Fruit fly (Drosophila melanogaster) whole organism, embryonic: Measurements from ENCODE around the gene RhoGAP5A.

Experiments
- Aef1 ChIP-seq: fragments of 200-800 bp; sonication (Bioruptor generic); IDR thresholded peaks from 3 replicates; pipeline ENCODE4 v1.3.6; 2022; ENCODE audit warnings: missing biosample characterization, missing genetic modification characterization
- CG13296 ChIP-seq: fragments of 200-800 bp; sonication (Bioruptor generic); optimal IDR thresholded peaks from 3 replicates; lab custom pipeline; 2018; ENCODE audit warnings: missing biosample characterization, mild to moderate bottlenecking, missing genetic modification characterization
- CG14860 ChIP-seq: fragments of 200-800 bp; sonication (Bioruptor generic); IDR thresholded peaks from 3 replicates; pipeline ENCODE4 v1.3.6; 2022; ENCODE audit warnings: missing biosample characterization, missing genetic modification characterization; ENCODE audit not compliant: partially characterized antibody
- CG15601 ChIP-seq: fragments of 200-800 bp; sonication (Bioruptor generic); optimal IDR thresholded peaks from 3 replicates; lab custom pipeline; 2019; ENCODE audit warnings: missing biosample characterization, mild to moderate bottlenecking, missing genetic modification characterization, moderate library complexity
- CG1602 ChIP-seq: fragments of 200-800 bp; sonication (Bioruptor generic); optimal IDR thresholded peaks from 3 replicates; lab custom pipeline; 2016; ENCODE audit warnings: missing biosample characterization, missing genetic modification characterization
- CG1603 ChIP-seq: fragments of 200-800 bp; sonication (Bioruptor generic); optimal IDR thresholded peaks from 2 replicates; lab custom pipeline; 2019; ENCODE audit warnings: missing biosample characterization, mild to moderate bottlenecking, missing genetic modification characterization, moderate library complexity
- CG17328 ChIP-seq: fragments of 200-800 bp; sonication (Bioruptor generic); IDR thresholded peaks from 2 replicates; pipeline ENCODE4 v1.3.6; 2022; ENCODE audit warnings: missing biosample characterization, missing genetic modification characterization
- CG17612 ChIP-seq: fragments of 200-800 bp; sonication (Bioruptor generic); IDR thresholded peaks from 2 replicates; pipeline ENCODE4 v1.3.6; 2022; ENCODE audit warnings: missing biosample characterization, missing genetic modification characterization
- CG2199 ChIP-seq: fragments of 200-800 bp; sonication (Bioruptor generic); IDR thresholded peaks from 3 replicates; pipeline ENCODE4 v1.3.6; 2022; ENCODE audit warnings: missing biosample characterization, missing genetic modification characterization
- CG3838 ChIP-seq: fragments of 200-800 bp; sonication (Bioruptor generic); optimal IDR thresholded peaks from 3 replicates; lab custom pipeline; 2016; ENCODE audit warnings: missing biosample characterization, missing genetic modification characterization
- CG4404 ChIP-seq: fragments of 200-800 bp; sonication (Bioruptor generic); IDR thresholded peaks from 2 replicates; pipeline ENCODE4 v1.3.6; 2022; ENCODE audit warnings: missing biosample characterization, missing genetic modification characterization
- CG6254 ChIP-seq: fragments of 200-800 bp; sonication (Bioruptor generic); optimal IDR thresholded peaks from 3 replicates; lab custom pipeline; 2017; ENCODE audit warnings: mild to moderate bottlenecking, missing biosample characterization, missing genetic modification reagents, missing genetic modification characterization
- CG7271 ChIP-seq: fragments of 200-800 bp; sonication (Bioruptor generic); optimal IDR thresholded peaks from 2 replicates; lab custom pipeline; 2018; ENCODE audit warnings: missing biosample characterization, mild to moderate bottlenecking, missing genetic modification characterization, moderate library complexity
- CG7786 ChIP-seq: fragments of 200-800 bp; sonication (Bioruptor generic); optimal IDR thresholded peaks from 2 replicates; lab custom pipeline; 2016; ENCODE audit warnings: missing biosample characterization, missing genetic modification characterization
- CG8765 ChIP-seq: fragments of 200-800 bp; sonication (Bioruptor generic); IDR thresholded peaks from 2 replicates; pipeline ENCODE4 v1.3.6; 2022; ENCODE audit warnings: missing biosample characterization, missing genetic modification characterization
- CG9727 ChIP-seq: fragments of 200-800 bp; sonication (Bioruptor generic); optimal IDR thresholded peaks from 3 replicates; lab custom pipeline; 2017; ENCODE audit warnings: missing biosample characterization, mild to moderate bottlenecking, missing genetic modification characterization
- D ChIP-seq, 2 experiments: fragments of 200-800 bp in 1 of 2; fragments of >200 bp in 1 of 2; sonication (Bioruptor generic) in 1 of 2; optimal IDR thresholded peaks; 2 replicates in 1 of 2; 3 replicates in 1 of 2; lab custom pipeline; 2017; ENCODE audit warnings: mild to moderate bottlenecking in 1 of 2, missing biosample characterization in 1 of 2, missing genetic modification characterization in 1 of 2, missing genetic modification reagents in 1 of 2
- Eip74EF ChIP-seq, 2 experiments: fragments of 200-800 bp in 1 of 2; fragments of >200 bp in 1 of 2; sonication (Bioruptor generic) in 1 of 2; optimal IDR thresholded peaks; 2 replicates each; lab custom pipeline; 2017 to 2019; ENCODE audit warnings: missing biosample characterization in 2 of 2, missing genetic modification characterization in 2 of 2, mild to moderate bottlenecking in 1 of 2, moderate library complexity in 1 of 2
- Fer2 ChIP-seq: fragments of 200-800 bp; sonication (Bioruptor generic); optimal IDR thresholded peaks from 2 replicates; lab custom pipeline; 2018; ENCODE audit warnings: missing biosample characterization, mild to moderate bottlenecking, missing genetic modification characterization, moderate library complexity
- HLH54F ChIP-seq: fragments of 200-800 bp; sonication (Bioruptor generic); optimal IDR thresholded peaks from 3 replicates; lab custom pipeline; 2016; ENCODE audit warnings: missing biosample characterization, missing genetic modification characterization
- MESR4 ChIP-seq: fragments of 200-800 bp; sonication (Bioruptor generic); optimal IDR thresholded peaks from 2 replicates; lab custom pipeline; 2018; ENCODE audit warnings: missing biosample characterization, mild to moderate bottlenecking, missing genetic modification characterization, moderate library complexity
- MTF-1 ChIP-seq: fragments of 200-800 bp; sonication (Bioruptor generic); optimal IDR thresholded peaks from 2 replicates; lab custom pipeline; 2018; ENCODE audit warnings: missing biosample characterization, mild to moderate bottlenecking, missing genetic modification characterization, borderline replicate concordance
- Max ChIP-seq: fragments of 200-800 bp; sonication (Bioruptor generic); optimal IDR thresholded peaks from 2 replicates; lab custom pipeline; 2016; ENCODE audit warnings: missing biosample characterization, mild to moderate bottlenecking, missing genetic modification characterization
- Neu2 ChIP-seq: fragments of 200-800 bp; sonication (Bioruptor generic); optimal IDR thresholded peaks from 3 replicates; lab custom pipeline; 2016; ENCODE audit warnings: missing biosample characterization, missing genetic modification characterization, borderline replicate concordance
- Six4 ChIP-seq: fragments of 200-800 bp; sonication (Bioruptor generic); optimal IDR thresholded peaks from 2 replicates; lab custom pipeline; 2016; ENCODE audit warnings: missing biosample characterization, missing genetic modification characterization
- Sox102F ChIP-seq: fragments of 200-800 bp; sonication (Bioruptor generic); optimal IDR thresholded peaks from 2 replicates; lab custom pipeline; 2018; ENCODE audit warnings: missing biosample characterization, mild to moderate bottlenecking, missing genetic modification characterization, moderate library complexity
- YL-1 ChIP-seq: fragments of 200-800 bp; sonication (Bioruptor generic); optimal IDR thresholded peaks from 3 replicates; lab custom pipeline; 2017; ENCODE audit warnings: missing biosample characterization, mild to moderate bottlenecking, missing genetic modification characterization
- br ChIP-seq: fragments of >200 bp; optimal IDR thresholded peaks from 2 replicates; lab custom pipeline; 2017
- chif ChIP-seq, 2 experiments: fragments of 200-800 bp; sonication (Bioruptor generic); optimal IDR thresholded peaks; 3 replicates each; lab custom pipeline; 2016; ENCODE audit warnings: missing biosample characterization in 2 of 2, missing genetic modification characterization in 2 of 2
- crol ChIP-seq: fragments of 200-800 bp; sonication (Bioruptor generic); IDR thresholded peaks from 2 replicates; pipeline ENCODE4 v1.3.6; 2022; ENCODE audit warnings: missing biosample characterization, missing genetic modification characterization
- crp ChIP-seq, 2 experiments: fragments of 200-800 bp; sonication (Bioruptor generic); optimal IDR thresholded peaks; 2 replicates in 1 of 2; 3 replicates in 1 of 2; lab custom pipeline; 2017; ENCODE audit warnings: missing biosample characterization in 2 of 2, missing genetic modification characterization in 2 of 2, mild to moderate bottlenecking in 1 of 2, moderate library complexity in 1 of 2
- dysf ChIP-seq: fragments of 200-800 bp; sonication (Bioruptor generic); IDR thresholded peaks from 3 replicates; pipeline ENCODE4 v1.3.6; 2022; ENCODE audit warnings: missing biosample characterization, missing genetic modification characterization
- esg ChIP-seq: fragments of 200-800 bp; sonication (Bioruptor generic); conservative IDR thresholded peaks from 2 replicates; pipeline ENCODE4 v1.3.6; 2022; ENCODE audit warnings: missing biosample characterization, missing genetic modification characterization
- fd102C ChIP-seq: fragments of 200-800 bp; sonication (Bioruptor generic); optimal IDR thresholded peaks from 2 replicates; lab custom pipeline; 2018; ENCODE audit warnings: missing biosample characterization, mild to moderate bottlenecking, missing genetic modification characterization, moderate library complexity
- fd64A ChIP-seq: fragments of 200-800 bp; sonication (Bioruptor generic); optimal IDR thresholded peaks from 3 replicates; lab custom pipeline; 2018; ENCODE audit warnings: missing biosample characterization, mild to moderate bottlenecking, missing genetic modification characterization
- gem ChIP-seq: fragments of 200-800 bp; sonication (Bioruptor generic); optimal IDR thresholded peaks from 2 replicates; lab custom pipeline; 2019; ENCODE audit warnings: missing biosample characterization, mild to moderate bottlenecking, missing genetic modification characterization, moderate library complexity
- inv ChIP-seq: fragments of 200-800 bp; sonication (Bioruptor generic); IDR thresholded peaks from 2 replicates; pipeline ENCODE4 v1.3.6; 2022; ENCODE audit warnings: missing biosample characterization, missing genetic modification characterization; ENCODE audit not compliant: partially characterized antibody
- luna ChIP-seq: fragments of 200-800 bp; sonication (Bioruptor generic); optimal IDR thresholded peaks from 2 replicates; lab custom pipeline; 2016; ENCODE audit warnings: missing biosample characterization, missing genetic modification characterization
- p53 ChIP-seq: fragments of 200-800 bp; sonication (Bioruptor generic); optimal IDR thresholded peaks from 2 replicates; lab custom pipeline; 2016; ENCODE audit warnings: missing biosample characterization, missing genetic modification characterization
- row ChIP-seq: fragments of 200-800 bp; sonication (Bioruptor generic); IDR thresholded peaks from 3 replicates; pipeline ENCODE4 v1.3.6; 2022; ENCODE audit warnings: missing biosample characterization, missing genetic modification characterization
- slp2 ChIP-seq: fragments of 200-800 bp; sonication (Bioruptor generic); optimal IDR thresholded peaks from 2 replicates; lab custom pipeline; 2016; ENCODE audit warnings: missing biosample characterization, missing genetic modification characterization
- so ChIP-seq: fragments of 200-800 bp; sonication (Bioruptor generic); IDR thresholded peaks from 3 replicates; pipeline ENCODE4 v1.3.6; 2022; ENCODE audit warnings: missing biosample characterization, missing genetic modification characterization
- ssp ChIP-seq: fragments of 200-800 bp; sonication (Bioruptor generic); IDR thresholded peaks from 2 replicates; pipeline ENCODE4 v1.3.6; 2022; ENCODE audit warnings: missing biosample characterization, missing genetic modification characterization
- trem ChIP-seq: fragments of 200-800 bp; optimal IDR thresholded peaks from 3 replicates; lab custom pipeline; 2019; ENCODE audit warnings: missing biosample characterization, mild to moderate bottlenecking, missing genetic modification characterization, moderate library complexity
- tup ChIP-seq: fragments of 200-800 bp; sonication (Bioruptor generic); optimal IDR thresholded peaks from 2 replicates; lab custom pipeline; 2016; ENCODE audit warnings: missing biosample characterization, mild to moderate bottlenecking, missing genetic modification characterization, moderate library complexity
- usp ChIP-seq: fragments of >200 bp; optimal IDR thresholded peaks from 2 replicates; lab custom pipeline; 2017; ENCODE audit warnings: missing biosample characterization, missing genetic modification characterization
- zen ChIP-seq: fragments of 200-800 bp; sonication (Bioruptor generic); optimal IDR thresholded peaks from 3 replicates; lab custom pipeline; 2018; ENCODE audit warnings: missing biosample characterization, mild to moderate bottlenecking, missing genetic modification characterization, moderate library complexity
- zfh2 ChIP-seq: fragments of 200-800 bp; sonication (Bioruptor generic); optimal IDR thresholded peaks from 2 replicates; lab custom pipeline; 2016; ENCODE audit warnings: missing biosample characterization, missing genetic modification characterization

Gene RhoGAP5A

dm6 chrX:5621893-5622803 lies 3.5 kb upstream of the RhoGAP5A start, which contains the start of the genes Mlc-c and Pop1 (continued):
- TF ChIP-seq YL-1 (GFP tag; lab: Kevin White, UChicago) (peak; percentile 73), Fer2 (tag; lab: Kevin White, UChicago) (no peak), esg (no peak), crp (GFP tag; optimal IDR thresholded peaks at IDR 0.05; lab: Kevin White, UChicago) (no peak), chif (GFP tag; optimal IDR thresholded peaks at IDR 0.05; lab: Kevin White, UChicago) (no peak), CG15601 (peak; percentile 20), CG2199 (no peak), fd64A (GFP tag; lab: Kevin White, UChicago) (no peak), CG17612 (GFP tag; lab: Robert Waterston, UW) (no peak), CG7271 (tag; lab: Kevin White, UChicago) (no peak), CG9727 (no peak), CG8765 (GFP tag; lab: Robert Waterston, UW) (no peak), CG13296 (no peak), crol (GFP tag; lab: Robert Waterston, UW) (peak; percentile 67; the same call in 1 of the 2 replicates), Neu2 (no peak), Six4 (GFP tag; lab: Kevin White, UChicago) (no peak), fd102C (GFP tag; lab: Kevin White, UChicago) (no peak), br (no peak), MESR4 (GFP tag; lab: Kevin White, UChicago) (peak; percentile 56), dysf (no peak), zen (tag; lab: Kevin White, UChicago) (no peak), Eip74EF (GFP tag; optimal IDR thresholded peaks at IDR 0.05; lab: Kevin White, UChicago) (no peak), tup (no peak), zfh2 (GFP tag; lab: Kevin White, UChicago) (no peak), slp2 (GFP tag; lab: Kevin White, UChicago) (no peak), usp (GFP tag; lab: Kevin White, UChicago) (no peak), CG1603 (tag; lab: Kevin White, UChicago) (no peak), HLH54F (GFP tag; lab: Kevin White, UChicago) (no peak), CG6254 (GFP tag; lab: Kevin White, UChicago) (no peak), luna (no peak), trem (tag; lab: Kevin White, UChicago) (peak; percentile 50), so (GFP tag; lab: Robert Waterston, UW) (no peak), CG1602 (GFP tag; lab: Kevin White, UChicago) (no peak), ssp (GFP tag; lab: Robert Waterston, UW) (no peak), CG17328 (GFP tag; lab: Robert Waterston, UW) (no peak), gem (tag; lab: Kevin White, UChicago) (no peak), inv (GFP tag; lab: Robert Waterston, UW) (peak; percentile 89), Max (GFP tag; lab: Kevin White, UChicago) (peak; percentile 25), MTF-1 (no peak), Aef1 (peak; percentile 75; the same call in 2 of the 3 replicates), p53 (GFP tag; lab: Kevin White, UChicago) (no peak), CG14860 (GFP tag; lab: Robert Waterston, UW) (peak; percentile 87), CG7786 (GFP tag; lab: Kevin White, UChicago) (no peak), CG4404 (GFP tag; lab: Robert Waterston, UW) (no peak), D (optimal IDR thresholded peaks at IDR 0.05; lab: Kevin White, UChicago) (no peak), D (GFP tag; optimal IDR thresholded peaks at IDR 0.05; lab: Kevin White, UChicago) (no peak), Sox102F (GFP tag; lab: Kevin White, UChicago) (no peak), row (GFP tag; lab: Robert Waterston, UW) (no peak), CG3838 (GFP tag; lab: Kevin White, UChicago) (no peak)
